Worm (Caenorhabditis elegans) whole organism, L1 larva: ENCODE measurements around the gene paml-1.

Experiments
- blmp-1 ChIP-seq: fragments of 150-350 bp; optimal IDR thresholded peaks from 2 replicates; lab custom pipeline; 2014; ENCODE audit warnings: missing biosample characterization, missing genetic modification characterization
- fos-1 ChIP-seq: fragments of 150-350 bp; optimal IDR thresholded peaks from 2 replicates; lab custom pipeline; 2014; ENCODE audit warnings: missing biosample characterization, missing genetic modification characterization
- isw-1 ChIP-seq: fragments of 200-800 bp; sonication (Bioruptor generic); IDR thresholded peaks from 2 replicates; pipeline ENCODE4 v1.3.6; 2022; ENCODE audit warnings: missing genetic modification characterization, missing compliant biosample characterization
- lin-13 ChIP-seq: fragments of 150-350 bp; optimal IDR thresholded peaks from 2 replicates; lab custom pipeline; 2014; ENCODE audit warnings: missing biosample characterization, missing genetic modification reagents, missing genetic modification characterization
- nhr-237 ChIP-seq: fragments of 150-350 bp; optimal IDR thresholded peaks from 2 replicates; lab custom pipeline; 2014; ENCODE audit warnings: missing biosample characterization, missing genetic modification characterization
- nhr-47 ChIP-seq: sonication (generic microtip); optimal IDR thresholded peaks from 2 replicates; lab custom pipeline; 2016; ENCODE audit warnings: mild to moderate bottlenecking, missing genetic modification characterization, moderate library complexity, missing compliant biosample characterization
- nhr-85 ChIP-seq: sonication (generic microtip); peaks from one replicate; lab custom pipeline; 2016; ENCODE audit warnings: missing genetic modification characterization, inconsistent platforms, missing compliant biosample characterization
- swsn-7 ChIP-seq: sonication (generic microtip); optimal IDR thresholded peaks from 2 replicates; lab custom pipeline; 2016; ENCODE audit warnings: missing genetic modification characterization, missing compliant biosample characterization
- unc-62 ChIP-seq: fragments of 150-350 bp; optimal IDR thresholded peaks from 2 replicates; lab custom pipeline; 2014; ENCODE audit warnings: missing biosample characterization, missing genetic modification reagents, missing genetic modification characterization
- ztf-11 ChIP-seq, 2 experiments: sonication (generic microtip); optimal IDR thresholded peaks; 2 replicates each; lab custom pipeline; 2016 to 2017; ENCODE audit warnings: missing genetic modification characterization in 2 of 2, missing biosample characterization in 1 of 2, missing compliant biosample characterization in 1 of 2

ce11 chrIII:10202894-10203871, 30.7 kb downstream of the paml-1 start, which contains the start of gene chc-1:
- TF ChIP-seq fos-1 (no peak), nhr-237 (tag; lab: Kevin White, UChicago) (no peak), isw-1 (GFP tag; lab: Robert Waterston, UW) (no peak), nhr-47 (tag; lab: Kevin White, UChicago) (peak; percentile 12), lin-13 (no peak), swsn-7 (tag; lab: Kevin White, UChicago) (no peak), unc-62 (GFP tag; lab: Kevin White, UChicago) (no peak), nhr-85 (peak; percentile 48), ztf-11 (tag; optimal IDR thresholded peaks at IDR 0.05; lab: Kevin White, UChicago) (no peak), blmp-1 (tag; lab: Kevin White, UChicago) (no peak)
